Fruit fly (Drosophila melanogaster) whole organism, embryonic: Measurements from ENCODE around the gene mRpS2.
A peak's percentile ranks its signal among the peaks of the same experiment; 100 is the strongest.

Experiments
- Adf1 ChIP-seq: fragments of 200-800 bp; sonication (Bioruptor generic); IDR thresholded peaks from 2 replicates; pipeline ENCODE4 v1.3.6; 2022; ENCODE audit warnings: missing biosample characterization, missing genetic modification characterization
- Aef1 ChIP-seq: fragments of 200-800 bp; sonication (Bioruptor generic); IDR thresholded peaks from 3 replicates; pipeline ENCODE4 v1.3.6; 2022; ENCODE audit warnings: missing biosample characterization, missing genetic modification characterization
- B-H2 ChIP-seq: fragments of 200-800 bp; sonication (Bioruptor generic); optimal IDR thresholded peaks from 2 replicates; lab custom pipeline; 2018; ENCODE audit warnings: missing biosample characterization, mild to moderate bottlenecking, missing genetic modification characterization
- Bteb2 ChIP-seq: fragments of 200-800 bp; sonication (Bioruptor generic); optimal IDR thresholded peaks from 2 replicates; lab custom pipeline; 2016; ENCODE audit warnings: missing biosample characterization, missing genetic modification characterization
- C15 ChIP-seq: fragments of 200-800 bp; sonication (Bioruptor generic); IDR thresholded peaks from 3 replicates; pipeline ENCODE4 v1.3.6; 2022; ENCODE audit warnings: missing biosample characterization, missing genetic modification characterization
- CG10321 ChIP-seq: fragments of 200-800 bp; sonication (Bioruptor generic); IDR thresholded peaks from 2 replicates; pipeline ENCODE4 v1.3.6; 2022; ENCODE audit warnings: missing biosample characterization, missing genetic modification characterization
- CG10366 ChIP-seq: fragments of 200-800 bp; sonication (Bioruptor generic); IDR thresholded peaks from 2 replicates; pipeline ENCODE4 v1.3.6; 2022; ENCODE audit warnings: missing biosample characterization, missing genetic modification characterization
- CG10543 ChIP-seq: fragments of 200-800 bp; sonication (Bioruptor generic); optimal IDR thresholded peaks from 3 replicates; lab custom pipeline; 2017; ENCODE audit warnings: missing biosample characterization, mild to moderate bottlenecking, missing genetic modification characterization, moderate library complexity
- CG10979 ChIP-seq: fragments of 200-800 bp; sonication (Bioruptor generic); optimal IDR thresholded peaks from 2 replicates; lab custom pipeline; 2018; ENCODE audit warnings: missing biosample characterization, mild to moderate bottlenecking, missing genetic modification characterization, moderate library complexity
- CG12219 ChIP-seq: fragments of 200-800 bp; sonication (Bioruptor generic); optimal IDR thresholded peaks from 3 replicates; lab custom pipeline; 2018; ENCODE audit warnings: missing biosample characterization, mild to moderate bottlenecking, missing genetic modification characterization
- CG12659 ChIP-seq: fragments of 200-800 bp; sonication (Bioruptor generic); optimal IDR thresholded peaks from 3 replicates; lab custom pipeline; 2017; ENCODE audit warnings: mild to moderate bottlenecking, missing biosample characterization, missing genetic modification reagents, missing genetic modification characterization
- CG12769 ChIP-seq: fragments of 200-800 bp; sonication (Bioruptor generic); optimal IDR thresholded peaks from 2 replicates; lab custom pipeline; 2019; ENCODE audit warnings: missing biosample characterization, mild to moderate bottlenecking, missing genetic modification characterization, moderate library complexity
- CG15269 ChIP-seq: fragments of 200-800 bp; sonication (Bioruptor generic); optimal IDR thresholded peaks from 2 replicates; lab custom pipeline; 2018; ENCODE audit warnings: missing biosample characterization, mild to moderate bottlenecking, missing genetic modification characterization, moderate library complexity
- CG15514 ChIP-seq: fragments of 200-800 bp; sonication (Bioruptor generic); optimal IDR thresholded peaks from 3 replicates; lab custom pipeline; 2017; ENCODE audit warnings: missing biosample characterization, missing genetic modification characterization, mild to moderate bottlenecking, moderate library complexity, missing genetic modification reagents
- CG15601 ChIP-seq: fragments of 200-800 bp; sonication (Bioruptor generic); optimal IDR thresholded peaks from 3 replicates; lab custom pipeline; 2019; ENCODE audit warnings: missing biosample characterization, mild to moderate bottlenecking, missing genetic modification characterization, moderate library complexity
- CG1647 ChIP-seq: fragments of 200-800 bp; sonication (Bioruptor generic); optimal IDR thresholded peaks from 3 replicates; lab custom pipeline; 2016; ENCODE audit warnings: missing biosample characterization, missing genetic modification characterization
- CG17361 ChIP-seq: fragments of 200-800 bp; sonication (Bioruptor generic); IDR thresholded peaks from 3 replicates; pipeline ENCODE4 v1.3.6; 2022; ENCODE audit warnings: missing biosample characterization, missing genetic modification characterization
- CG18011 ChIP-seq: fragments of 200-800 bp; sonication (Bioruptor generic); optimal IDR thresholded peaks from 2 replicates; lab custom pipeline; 2017; ENCODE audit warnings: missing biosample characterization, missing genetic modification characterization, mild to moderate bottlenecking, moderate library complexity, missing genotype
- CG2889 ChIP-seq: fragments of 200-800 bp; sonication (Bioruptor generic); IDR thresholded peaks from 3 replicates; pipeline ENCODE4 v1.3.6; 2022; ENCODE audit warnings: missing biosample characterization, missing genetic modification characterization
- CG32532 ChIP-seq: fragments of 200-800 bp; sonication (Bioruptor generic); IDR thresholded peaks from 2 replicates; pipeline ENCODE4 v1.3.6; 2022; ENCODE audit warnings: missing biosample characterization, missing genetic modification characterization
- CG32772 ChIP-seq: fragments of 200-800 bp; sonication (Bioruptor generic); IDR thresholded peaks from 2 replicates; pipeline ENCODE4 v1.3.6; 2022; ENCODE audit warnings: missing biosample characterization, missing genetic modification characterization
- CG33213 ChIP-seq: fragments of 200-800 bp; sonication (Bioruptor generic); optimal IDR thresholded peaks from 3 replicates; lab custom pipeline; 2016; ENCODE audit warnings: missing biosample characterization, missing genetic modification characterization
- CG42726 ChIP-seq: fragments of 200-800 bp; sonication (Bioruptor generic); IDR thresholded peaks from 2 replicates; pipeline ENCODE4 v1.3.6; 2022; ENCODE audit warnings: missing biosample characterization, missing genetic modification characterization; ENCODE audit not compliant: partially characterized antibody
- CG4360 ChIP-seq: fragments of 200-800 bp; sonication (Bioruptor generic); IDR thresholded peaks from 2 replicates; pipeline ENCODE4 v1.3.6; 2022; ENCODE audit warnings: missing biosample characterization, missing genetic modification characterization
- CG6254 ChIP-seq: fragments of 200-800 bp; sonication (Bioruptor generic); optimal IDR thresholded peaks from 3 replicates; lab custom pipeline; 2017; ENCODE audit warnings: mild to moderate bottlenecking, missing biosample characterization, missing genetic modification reagents, missing genetic modification characterization
- Deaf1 ChIP-seq: fragments of 200-800 bp; optimal IDR thresholded peaks from 3 replicates; lab custom pipeline; 2019; ENCODE audit warnings: missing biosample characterization, mild to moderate bottlenecking, missing genetic modification characterization, moderate library complexity
- Drgx ChIP-seq: fragments of 200-800 bp; sonication (Bioruptor generic); IDR thresholded peaks from 2 replicates; pipeline ENCODE4 v1.3.6; 2022; ENCODE audit warnings: missing biosample characterization, missing genetic modification characterization
- Fer2 ChIP-seq: fragments of 200-800 bp; sonication (Bioruptor generic); optimal IDR thresholded peaks from 2 replicates; lab custom pipeline; 2018; ENCODE audit warnings: missing biosample characterization, mild to moderate bottlenecking, missing genetic modification characterization, moderate library complexity
- Hr3 ChIP-seq: fragments of 200-800 bp; sonication (Bioruptor generic); optimal IDR thresholded peaks from 3 replicates; lab custom pipeline; 2016; ENCODE audit warnings: missing biosample characterization, missing genetic modification characterization
- Jarid2 ChIP-seq: fragments of 200-800 bp; sonication (Bioruptor generic); optimal IDR thresholded peaks from 3 replicates; lab custom pipeline; 2017; ENCODE audit warnings: mild to moderate bottlenecking, missing biosample characterization, missing genetic modification reagents, missing genetic modification characterization
- MESR4 ChIP-seq: fragments of 200-800 bp; sonication (Bioruptor generic); optimal IDR thresholded peaks from 2 replicates; lab custom pipeline; 2018; ENCODE audit warnings: missing biosample characterization, mild to moderate bottlenecking, missing genetic modification characterization, moderate library complexity
- Ptx1 ChIP-seq: fragments of 200-800 bp; sonication (Bioruptor generic); IDR thresholded peaks from 2 replicates; pipeline ENCODE4 v1.3.6; 2022; ENCODE audit warnings: missing biosample characterization, missing genetic modification characterization
- Ravus ChIP-seq: fragments of 200-800 bp; sonication (Bioruptor generic); IDR thresholded peaks from 2 replicates; pipeline ENCODE4 v1.3.6; 2022; ENCODE audit warnings: missing biosample characterization, missing genetic modification characterization
- Rfx ChIP-seq: fragments of 200-800 bp; sonication (Bioruptor generic); IDR thresholded peaks from 2 replicates; pipeline ENCODE4 v1.3.6; 2022; ENCODE audit warnings: missing biosample characterization, missing genetic modification characterization
- Sin3A ChIP-seq: fragments of >200 bp; optimal IDR thresholded peaks from 2 replicates; lab custom pipeline; 2018
- Sox100B ChIP-seq: fragments of 200-800 bp; sonication (Bioruptor generic); optimal IDR thresholded peaks from 3 replicates; lab custom pipeline; 2018; ENCODE audit warnings: missing biosample characterization, mild to moderate bottlenecking, missing genetic modification characterization
- Spps ChIP-seq: fragments of 200-800 bp; sonication (Bioruptor generic); optimal IDR thresholded peaks from 2 replicates; lab custom pipeline; 2018; ENCODE audit warnings: missing biosample characterization, mild to moderate bottlenecking, missing genetic modification characterization
- Trl ChIP-seq, 3 experiments: fragments of >200 bp in 2 of 3; fragments of 200-800 bp in 1 of 3; sonication (Bioruptor generic) in 1 of 3; optimal IDR thresholded peaks; 2 replicates in 1 of 3; 3 replicates in 2 of 3; lab custom pipeline; 2016 to 2017; ENCODE audit warnings: missing biosample characterization in 1 of 3, missing genetic modification characterization in 1 of 3
- ap ChIP-seq: fragments of 200-800 bp; sonication (Bioruptor generic); IDR thresholded peaks from 2 replicates; pipeline ENCODE4 v1.3.6; 2022; ENCODE audit warnings: missing biosample characterization, missing genetic modification characterization
- ara ChIP-seq: fragments of 200-800 bp; sonication (Bioruptor generic); IDR thresholded peaks from 2 replicates; pipeline ENCODE4 v1.3.6; 2022; ENCODE audit warnings: missing biosample characterization, missing genetic modification characterization
- fd102C ChIP-seq: fragments of 200-800 bp; sonication (Bioruptor generic); optimal IDR thresholded peaks from 2 replicates; lab custom pipeline; 2018; ENCODE audit warnings: missing biosample characterization, mild to moderate bottlenecking, missing genetic modification characterization, moderate library complexity
- jigr1 ChIP-seq: fragments of 200-800 bp; sonication (Bioruptor generic); IDR thresholded peaks from 3 replicates; pipeline ENCODE4 v1.3.6; 2022; ENCODE audit warnings: missing biosample characterization, missing genetic modification characterization
- nerfin-2 ChIP-seq: fragments of 200-800 bp; sonication (Bioruptor generic); IDR thresholded peaks from 2 replicates; pipeline ENCODE4 v1.3.6; 2022; ENCODE audit warnings: missing biosample characterization, missing genetic modification characterization; ENCODE audit not compliant: partially characterized antibody
- oc ChIP-seq: fragments of 200-800 bp; sonication (Bioruptor generic); optimal IDR thresholded peaks from 2 replicates; lab custom pipeline; 2018; ENCODE audit warnings: missing biosample characterization, mild to moderate bottlenecking, missing genetic modification characterization, moderate library complexity
- org-1 ChIP-seq: fragments of 200-800 bp; sonication (Bioruptor generic); optimal IDR thresholded peaks from 2 replicates; lab custom pipeline; 2017; ENCODE audit warnings: missing biosample characterization, missing genetic modification characterization
- prd ChIP-seq, 3 experiments: fragments of >200 bp in 2 of 3; fragments of 200-800 bp in 1 of 3; sonication (Bioruptor generic) in 1 of 3; optimal IDR thresholded peaks in 2 of 3; IDR thresholded peaks in 1 of 3; 2 replicates in 2 of 3; 3 replicates in 1 of 3; pipeline versions ENCODE4 v1.3.6 to Lab custom; 2017 to 2022; ENCODE audit warnings: missing biosample characterization in 1 of 3, missing genetic modification characterization in 1 of 3
- pros ChIP-seq: fragments of 200-800 bp; sonication (Bioruptor generic); optimal IDR thresholded peaks from 3 replicates; lab custom pipeline; 2019; ENCODE audit warnings: missing biosample characterization, mild to moderate bottlenecking, missing genetic modification characterization, moderate library complexity
- ro ChIP-seq: fragments of 200-800 bp; sonication (Bioruptor generic); IDR thresholded peaks from 2 replicates; pipeline ENCODE4 v1.3.6; 2022; ENCODE audit warnings: missing biosample characterization, missing genetic modification characterization
- scrt ChIP-seq: fragments of 200-800 bp; sonication (Bioruptor generic); optimal IDR thresholded peaks from 2 replicates; lab custom pipeline; 2018; ENCODE audit warnings: missing biosample characterization, mild to moderate bottlenecking, missing genetic modification characterization, moderate library complexity
- sqz ChIP-seq: fragments of 200-800 bp; sonication (Bioruptor generic); optimal IDR thresholded peaks from 3 replicates; lab custom pipeline; 2018; ENCODE audit warnings: missing biosample characterization, mild to moderate bottlenecking, missing genetic modification characterization

mRpS2 gene

DNA sequence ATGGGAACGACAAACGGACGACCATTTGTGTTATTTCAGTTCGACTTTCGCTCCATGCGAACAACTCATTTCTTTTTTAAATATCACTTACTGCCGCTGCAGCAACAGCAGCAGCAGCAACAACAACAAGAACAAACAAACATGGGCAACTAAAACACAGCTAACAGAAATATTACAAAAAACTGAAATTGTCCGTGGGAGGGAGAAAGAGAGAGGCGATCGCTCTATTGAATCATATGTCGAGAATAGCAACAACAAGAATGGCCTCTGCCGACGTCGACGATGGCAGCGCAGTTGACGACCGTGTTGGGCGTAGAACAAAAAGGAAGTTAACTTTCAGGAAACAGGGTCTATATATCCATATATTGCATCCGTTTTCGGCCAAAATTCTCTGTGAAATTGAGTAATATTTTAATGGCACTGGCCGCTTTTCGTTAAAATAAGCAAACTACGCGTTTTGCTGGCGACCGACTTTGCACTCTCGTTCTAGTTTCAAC lies 3.5 kb downstream of the mRpS2 start (continued):
- TF ChIP-seq Fer2 (tag; lab: Kevin White, UChicago) (no peak), B-H2 (no peak), CG15269 (tag; lab: Kevin White, UChicago) (no peak), Hr3 (GFP tag; lab: Kevin White, UChicago) (no peak), Sin3A (lab: Kevin White, UChicago) (no peak), CG12659 (GFP tag; lab: Kevin White, UChicago) (no peak), sqz (peak; percentile 41), CG4360 (GFP tag; lab: Robert Waterston, UW) (peak; percentile 84), scrt (no peak), fd102C (GFP tag; lab: Kevin White, UChicago) (no peak), CG6254 (GFP tag; lab: Kevin White, UChicago) (no peak), CG42726 (GFP tag; lab: Robert Waterston, UW) (no peak), Aef1 (GFP tag; lab: Robert Waterston, UW) (peak; percentile 11; the same call in 1 of the 3 replicates), Deaf1 (tag; lab: Kevin White, UChicago) (no peak), ara (GFP tag; lab: Robert Waterston, UW) (no peak), CG10543 (no peak), nerfin-2 (GFP tag; lab: Robert Waterston, UW) (no peak), jigr1 (GFP tag; lab: Robert Waterston, UW) (no peak), CG18011 (GFP tag; lab: Kevin White, UChicago) (no peak), CG2889 (GFP tag; lab: Robert Waterston, UW) (no peak), ap (no peak), Spps (tag; lab: Kevin White, UChicago) (no peak), Bteb2 (no peak), CG12769 (tag; lab: Kevin White, UChicago) (no peak), CG33213 (no peak), Drgx (GFP tag; lab: Robert Waterston, UW) (no peak), prd (optimal IDR thresholded peaks at IDR 0.05; lab: Kevin White, UChicago) (no peak), prd (GFP tag; IDR thresholded peaks at IDR 0.05; lab: Robert Waterston, UW) (no peak), CG32772 (no peak), Ravus (GFP tag; lab: Robert Waterston, UW) (no peak), oc (no peak), CG32532 (no peak), CG10321 (GFP tag; lab: Robert Waterston, UW) (no peak), Jarid2 (GFP tag; lab: Kevin White, UChicago) (no peak), CG10979 (tag; lab: Kevin White, UChicago) (no peak), CG10366 (GFP tag; lab: Robert Waterston, UW) (no peak), MESR4 (GFP tag; lab: Kevin White, UChicago) (peak; percentile 49), org-1 (GFP tag; lab: Kevin White, UChicago) (no peak), C15 (GFP tag; lab: Robert Waterston, UW) (no peak), CG1647 (GFP tag; lab: Kevin White, UChicago) (no peak), Adf1 (GFP tag; lab: Robert Waterston, UW) (peak; percentile 95), CG15601 (tag; lab: Kevin White, UChicago) (peak; percentile 23), CG17361 (no peak), Ptx1 (GFP tag; lab: Robert Waterston, UW) (no peak), ro (GFP tag; lab: Robert Waterston, UW) (no peak), Sox100B (GFP tag; lab: Kevin White, UChicago) (no peak), CG12219 (GFP tag; lab: Kevin White, UChicago) (no peak), Rfx (GFP tag; lab: Robert Waterston, UW) (no peak), Trl (optimal IDR thresholded peaks at IDR 0.05; lab: Kevin White, UChicago) (peak in 1 of 2 experiments; percentile 32), Trl (GFP tag; optimal IDR thresholded peaks at IDR 0.05; lab: Kevin White, UChicago) (no peak), CG15514 (GFP tag; lab: Kevin White, UChicago) (no peak), pros (GFP tag; lab: Kevin White, UChicago) (no peak)
